Worm (Caenorhabditis elegans) whole organism, L4/young adult: Measurements from ENCODE around the gene B0496.2.

Experiments used
- dao-5 ChIP-seq: sonication (generic microtip); optimal IDR thresholded peaks from 2 replicates; lab custom pipeline; 2016; ENCODE audit warnings: missing genotype, missing genetic modification characterization, moderate library complexity, missing compliant biosample characterization
- him-1 ChIP-seq: sonication (generic microtip); optimal IDR thresholded peaks from 2 replicates; lab custom pipeline; 2016; ENCODE audit warnings: missing genotype, missing genetic modification reagents, missing genetic modification characterization, missing compliant biosample characterization

DNA sequence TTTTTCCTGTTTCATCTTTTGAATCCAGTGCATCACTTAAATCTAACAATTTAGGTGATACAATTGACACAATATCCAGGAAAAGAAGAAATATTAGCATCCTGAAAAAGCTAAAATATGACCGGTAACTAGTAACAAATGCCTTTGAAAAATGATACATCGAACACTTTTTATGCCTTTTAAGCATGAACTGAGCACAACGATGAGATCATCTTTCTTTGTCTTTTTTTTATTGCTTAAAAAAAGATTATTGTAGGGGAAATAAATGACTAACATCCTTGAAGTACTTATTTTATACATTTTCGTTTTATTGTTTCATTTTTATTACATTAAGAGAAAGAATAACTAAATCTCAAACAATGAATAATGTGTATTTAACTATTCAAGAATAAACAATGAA is 18.2 kb downstream of the B0496.2 start, which contains the start of gene F13B6.3:
- TF ChIP-seq dao-5 (tag; lab: Kevin White, UChicago) (no peak), him-1 (no peak)
